Fruit fly (Drosophila melanogaster): ENCODE measurements around the gene CG6144.
A peak's percentile ranks its signal among the peaks of the same experiment; 100 is the strongest.

The CG6144 gene

DNA sequence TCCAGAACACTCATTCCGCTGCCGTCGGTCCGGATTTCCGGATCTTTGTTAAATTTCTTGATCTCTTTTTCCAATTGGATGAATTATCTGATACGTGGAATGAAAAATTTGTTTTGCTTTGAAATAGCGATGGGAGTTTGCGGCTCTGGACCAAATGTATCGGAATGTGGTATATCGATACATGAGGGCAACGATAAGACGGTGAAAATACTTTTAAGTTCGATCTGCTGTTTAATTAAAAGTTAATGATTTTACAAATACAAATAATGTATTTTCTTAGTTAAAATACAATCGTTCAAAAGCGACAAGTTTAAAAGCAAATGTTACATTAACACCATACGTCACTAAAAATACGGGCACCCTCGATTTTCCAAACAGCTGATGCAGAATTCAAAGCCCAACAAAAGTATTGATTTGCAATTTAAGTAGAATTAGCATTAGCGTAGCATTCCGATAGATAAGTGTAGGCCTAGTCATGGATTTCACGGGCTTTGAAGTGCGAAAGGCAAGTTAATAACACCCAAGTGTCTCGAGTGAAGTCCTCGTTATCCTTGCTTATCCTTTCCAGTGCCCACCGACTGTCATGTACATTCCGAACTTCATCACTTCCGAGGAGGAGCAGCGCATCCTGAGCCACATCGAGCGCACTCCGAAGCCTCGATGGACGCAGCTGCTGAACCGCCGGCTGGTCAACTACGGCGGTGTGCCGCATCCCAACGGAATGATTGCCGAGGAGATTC is at the start of gene CG6144, which contains the start of gene Cog4:
CG6144 (plus strand) TSS at position 211 of the 740 bp plus-strand sequence.
Cog4 (minus strand) TSS at position 139 of the 740 bp plus-strand sequence.
- TF ChIP-seq CG9797 (GFP tag; optimal IDR thresholded peaks at IDR 0.05) (peak; percentile 61), CG17361 (GFP tag; IDR thresholded peaks at IDR 0.05) (no peak), croc (GFP tag; conservative IDR thresholded peaks at IDR 0.05) (no peak), Doc3 (GFP tag; IDR thresholded peaks at IDR 0.05; ENCODE audit: partially characterized antibody) (peak; percentile 77; the same call in 2 of the 3 replicates), CG2129 (GFP tag; IDR thresholded peaks at IDR 0.05; ENCODE audit: partially characterized antibody) (peak; percentile 63), Ets97D (GFP tag; optimal IDR thresholded peaks at IDR 0.05) (peak; percentile 29), CG2712 (tag; optimal IDR thresholded peaks at IDR 0.05) (no peak), PHDP (tag; optimal IDR thresholded peaks at IDR 0.05) (no peak), nom (GFP tag; optimal IDR thresholded peaks at IDR 0.05) (no peak), CG17829 (tag; optimal IDR thresholded peaks at IDR 0.05) (peak; percentile 27), Gsc (GFP tag; IDR thresholded peaks at IDR 0.05) (no peak), grn (GFP tag; optimal IDR thresholded peaks at IDR 0.05) (peak; percentile 63), CG10209 (GFP tag; optimal IDR thresholded peaks at IDR 0.05) (no peak), btn (GFP tag; optimal IDR thresholded peaks at IDR 0.05) (no peak), CG15514 (GFP tag; optimal IDR thresholded peaks at IDR 0.05) (peak; percentile 56), HLHmδ (GFP tag; optimal IDR thresholded peaks at IDR 0.05) (no peak), CG13424 (tag; optimal IDR thresholded peaks at IDR 0.05) (peak; percentile 30), stwl (tag; optimal IDR thresholded peaks at IDR 0.05) (peak; percentile 34), CG2120 (GFP tag; optimal IDR thresholded peaks at IDR 0.05) (peak; percentile 54), trem (tag; optimal IDR thresholded peaks at IDR 0.05) (peak; percentile 57), pb (GFP tag; optimal IDR thresholded peaks at IDR 0.05) (no peak), bbx (GFP tag; IDR thresholded peaks at IDR 0.05; ENCODE audit: partially characterized antibody) (peak; percentile 75), lilli (GFP tag; optimal IDR thresholded peaks at IDR 0.05) (peak; percentile 60), CG17568 (GFP tag; optimal IDR thresholded peaks at IDR 0.05) (no peak), crp (GFP tag; optimal IDR thresholded peaks at IDR 0.05) (peak; percentile 68 to 95), Six4 (GFP tag; optimal IDR thresholded peaks at IDR 0.05) (no peak), CG4404 (GFP tag; IDR thresholded peaks at IDR 0.05) (no peak), psq (GFP tag; optimal IDR thresholded peaks at IDR 0.05) (no peak), abd-A (tag; optimal IDR thresholded peaks at IDR 0.05) (no peak), hbn (GFP tag; IDR thresholded peaks at IDR 0.05; ENCODE audit: partially characterized antibody) (peak; percentile 82), inv (GFP tag; IDR thresholded peaks at IDR 0.05; ENCODE audit: partially characterized antibody) (peak; percentile 68), zfh2 (GFP tag; optimal IDR thresholded peaks at IDR 0.05) (peak; percentile 6), Opbp (GFP tag; IDR thresholded peaks at IDR 0.05; ENCODE audit: partially characterized antibody) (peak; percentile 68), hkb (optimal IDR thresholded peaks at IDR 0.05) (no peak), hkb (GFP tag; IDR thresholded peaks at IDR 0.05) (peak; percentile 49; the same call in 1 of the 2 replicates), Hr3 (GFP tag; optimal IDR thresholded peaks at IDR 0.05) (no peak), MBD-R2 (GFP tag; IDR thresholded peaks at IDR 0.05) (peak; percentile 87), mam (GFP tag; optimal IDR thresholded peaks at IDR 0.05) (peak; percentile 48), TFAM (GFP tag; optimal IDR thresholded peaks at IDR 0.05) (no peak), nerfin-2 (GFP tag; IDR thresholded peaks at IDR 0.05; ENCODE audit: partially characterized antibody) (peak; percentile 51; the same call in 1 of the 2 replicates), insv (GFP tag; optimal IDR thresholded peaks at IDR 0.05) (peak in 1 of 2 experiments; percentile 86), CG30431 (GFP tag; optimal IDR thresholded peaks at IDR 0.05) (no peak), Hr51 (GFP tag; optimal IDR thresholded peaks at IDR 0.05) (no peak), esg (GFP tag; conservative IDR thresholded peaks at IDR 0.05) (0 out of 2 replicates have a peak, but pooled peaks have one; percentile 7), zfh1 (GFP tag; IDR thresholded peaks at IDR 0.05) (0 out of 3 replicates have a peak, but pooled peaks have one; percentile 43), ERR (GFP tag; optimal IDR thresholded peaks at IDR 0.05) (no peak), tna (GFP tag; IDR thresholded peaks at IDR 0.05; ENCODE audit: partially characterized antibody) (peak; percentile 62), CG14014 (GFP tag; IDR thresholded peaks at IDR 0.05) (peak; percentile 72)

Data from whole organism, embryonic.